Worm (Caenorhabditis elegans) whole organism, L1 larva: ENCODE measurements around the gene F26D2.16.

ENCODE experiments used
- C34B4.2 ChIP-seq: sonication (generic microtip); optimal IDR thresholded peaks from 2 replicates; lab custom pipeline; 2017; ENCODE audit warnings: mild to moderate bottlenecking, missing genetic modification characterization, missing compliant biosample characterization
- alr-1 ChIP-seq: fragments of 200-800 bp; sonication (Bioruptor generic); optimal IDR thresholded peaks from 2 replicates; lab custom pipeline; 2018; ENCODE audit warnings: borderline replicate concordance, mild to moderate bottlenecking, missing genetic modification characterization, missing compliant biosample characterization
- fkh-10 ChIP-seq: sonication (generic microtip); optimal IDR thresholded peaks from 2 replicates; lab custom pipeline; 2017; ENCODE audit warnings: missing biosample characterization, missing genetic modification reagents, missing genetic modification characterization
- fkh-4 ChIP-seq: sonication (generic microtip); optimal IDR thresholded peaks from 2 replicates; lab custom pipeline; 2016; ENCODE audit warnings: missing compliant biosample characterization, missing genetic modification characterization, borderline replicate concordance
- fos-1 ChIP-seq: fragments of 150-350 bp; optimal IDR thresholded peaks from 2 replicates; lab custom pipeline; 2014; ENCODE audit warnings: missing biosample characterization, missing genetic modification characterization
- lin-35 ChIP-seq, 2 experiments: fragments of 150-350 bp; optimal IDR thresholded peaks; 2 replicates each; lab custom pipeline; 2014; ENCODE audit warnings: missing biosample characterization in 2 of 2, missing genetic modification characterization in 2 of 2, missing genetic modification reagents in 2 of 2
- mdl-1 ChIP-seq, 2 experiments: fragments of 150-350 bp; optimal IDR thresholded peaks; 2 replicates each; lab custom pipeline; 2014 to 2017; ENCODE audit warnings: missing biosample characterization in 2 of 2, missing genetic modification characterization in 2 of 2, inconsistent platforms in 1 of 2
- nhr-76 ChIP-seq: sonication (generic microtip); optimal IDR thresholded peaks from 2 replicates; lab custom pipeline; 2017; ENCODE audit warnings: missing biosample characterization, missing genetic modification characterization
- pqm-1 ChIP-seq: sonication (generic microtip); optimal IDR thresholded peaks from 3 replicates; lab custom pipeline; 2017; ENCODE audit warnings: missing biosample characterization, missing genetic modification characterization
- snpc-4 ChIP-seq: fragments of 150-350 bp; optimal IDR thresholded peaks from 2 replicates; lab custom pipeline; 2014; ENCODE audit warnings: missing biosample characterization, missing genetic modification characterization
- sptf-1 ChIP-seq: fragments of 150-350 bp; optimal IDR thresholded peaks from 2 replicates; lab custom pipeline; 2014; ENCODE audit warnings: missing biosample characterization, missing genetic modification characterization
- ztf-11 ChIP-seq, 2 experiments: sonication (generic microtip); optimal IDR thresholded peaks; 2 replicates each; lab custom pipeline; 2016 to 2017; ENCODE audit warnings: missing genetic modification characterization in 2 of 2, missing biosample characterization in 1 of 2, missing compliant biosample characterization in 1 of 2

DNA sequence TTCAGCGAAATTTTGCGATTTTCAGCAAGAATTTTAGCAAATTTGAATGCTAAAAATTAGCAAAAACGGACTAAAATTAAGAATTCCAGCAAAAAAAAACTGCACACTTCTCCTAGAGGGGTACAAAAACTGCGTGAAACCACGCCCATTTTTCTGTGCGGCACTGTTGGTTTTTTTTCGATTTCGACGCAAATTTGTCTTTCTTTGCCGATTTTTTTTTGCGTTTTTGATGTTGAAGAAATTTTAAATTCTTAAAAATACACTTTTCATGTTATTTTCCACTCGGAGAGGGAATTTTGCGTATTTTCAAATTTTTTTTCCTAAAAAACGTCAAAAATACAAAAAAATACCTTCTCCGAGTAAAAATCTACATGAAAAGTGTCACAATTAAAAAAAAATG lies 15.7 kb downstream of the F26D2.16 start, which contains the start of gene syp-1:
- TF ChIP-seq fkh-10 (GFP tag; lab: Kevin White, UChicago) (no peak), nhr-76 (tag; lab: Kevin White, UChicago) (no peak), fkh-4 (no peak), ztf-11 (tag; optimal IDR thresholded peaks at IDR 0.05; lab: Kevin White, UChicago) (no peak), snpc-4 (tag; lab: Kevin White, UChicago) (no peak), C34B4.2 (tag; lab: Kevin White, UChicago) (no peak), lin-35 (GFP tag; optimal IDR thresholded peaks at IDR 0.05; lab: Kevin White, UChicago) (no peak), sptf-1 (tag; lab: Kevin White, UChicago) (no peak), pqm-1 (tag; lab: Kevin White, UChicago) (no peak), alr-1 (tag; lab: Kevin White, UChicago) (no peak), fos-1 (tag; lab: Kevin White, UChicago) (no peak), mdl-1 (tag; optimal IDR thresholded peaks at IDR 0.05; lab: Kevin White, UChicago) (no peak)
